Fruit fly (Drosophila melanogaster): ENCODE measurements around the gene CG42750.

The CG42750 gene

DNA sequence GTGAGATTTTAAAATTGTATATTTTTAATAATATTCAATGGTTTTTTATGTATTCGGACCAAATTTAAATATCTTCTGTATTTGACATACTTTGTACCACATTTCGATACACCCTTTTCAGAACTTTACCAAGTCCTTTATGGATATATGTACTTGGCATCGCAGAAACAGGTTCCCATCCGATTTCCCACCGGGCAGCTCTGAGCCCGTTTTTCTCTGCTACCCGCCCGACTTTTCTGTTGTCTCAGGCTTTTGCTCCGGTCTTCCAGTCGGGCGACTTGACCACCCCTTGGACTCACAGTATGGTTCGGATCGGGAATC, 153.4 kb downstream of the CG42750 start:
- TF ChIP-seq CG9948 (tag; optimal IDR thresholded peaks at IDR 0.05) (peak; percentile 81), Pif1A (GFP tag; optimal IDR thresholded peaks at IDR 0.05) (peak; percentile 10), CG14655 (GFP tag; optimal IDR thresholded peaks at IDR 0.05) (peak; percentile 79), CG8159 (tag; optimal IDR thresholded peaks at IDR 0.05) (peak; percentile 81), Pif1B (GFP tag; optimal IDR thresholded peaks at IDR 0.05) (peak; percentile 39), D1 (tag; optimal IDR thresholded peaks at IDR 0.05) (no peak), CG32121 (GFP tag; IDR thresholded peaks at IDR 0.05) (peak; percentile 19; the same call in 1 of the 2 replicates), rn (GFP tag; IDR thresholded peaks at IDR 0.05) (no peak), CG4496 (GFP tag; IDR thresholded peaks at IDR 0.05) (0 out of 3 replicates have a peak, but pooled peaks have one; percentile 6), CG12605 (GFP tag; IDR thresholded peaks at IDR 0.05) (no peak), CG15710 (tag; optimal IDR thresholded peaks at IDR 0.05) (peak; percentile 71), CG13204 (GFP tag; optimal IDR thresholded peaks at IDR 0.05) (no peak), Snoo (tag; optimal IDR thresholded peaks at IDR 0.05) (no peak), EcR (GFP tag; optimal IDR thresholded peaks at IDR 0.05) (peak; percentile 12), CG10348 (GFP tag; IDR thresholded peaks at IDR 0.05) (peak; percentile 37; the same call in 1 of the 2 replicates), CG34367 (tag; optimal IDR thresholded peaks at IDR 0.05) (peak; percentile 81), Ets98B (GFP tag; IDR thresholded peaks at IDR 0.05) (no peak), fd96Ca (GFP tag; IDR thresholded peaks at IDR 0.05) (peak; percentile 44; the same call in 2 of the 3 replicates), CG8301 (tag; optimal IDR thresholded peaks at IDR 0.05) (peak; percentile 77), gl (tag; optimal IDR thresholded peaks at IDR 0.05) (no peak), CG17806 (tag; optimal IDR thresholded peaks at IDR 0.05) (peak; percentile 73)

- peak; percentile 98 for TF ChIP-seq CG4496 (GFP tag; IDR thresholded peaks at IDR 0.05)
- peak; percentile 98 for TF ChIP-seq Pif1A (GFP tag; optimal IDR thresholded peaks at IDR 0.05)
- peak; percentile 97 for TF ChIP-seq CG9948 (tag; optimal IDR thresholded peaks at IDR 0.05)
- peak; percentile 96 for TF ChIP-seq CG32121 (GFP tag; IDR thresholded peaks at IDR 0.05)
- TF ChIP-seq CG13204 (GFP tag; optimal IDR thresholded peaks at IDR 0.05) = peak; percentile 91
- TF ChIP-seq Ets98B (GFP tag; IDR thresholded peaks at IDR 0.05) = peak; percentile 97
- peak; percentile 95 for TF ChIP-seq CG34367 (tag; optimal IDR thresholded peaks at IDR 0.05)
- peak; percentile 97 for TF ChIP-seq Pif1B (GFP tag; optimal IDR thresholded peaks at IDR 0.05)
- peak; percentile 94 for TF ChIP-seq Snoo (tag; optimal IDR thresholded peaks at IDR 0.05)
- peak; percentile 97 for TF ChIP-seq CG8159 (tag; optimal IDR thresholded peaks at IDR 0.05)
- peak; percentile 95 for TF ChIP-seq CG12605 (GFP tag; IDR thresholded peaks at IDR 0.05)
- TF ChIP-seq rn (GFP tag; IDR thresholded peaks at IDR 0.05) = no peak; the same call in none of the 2 replicates
- peak; percentile 98 for TF ChIP-seq CG15710 (tag; optimal IDR thresholded peaks at IDR 0.05)
- TF ChIP-seq EcR (GFP tag; optimal IDR thresholded peaks at IDR 0.05) = peak; percentile 75
- TF ChIP-seq CG17806 (tag; optimal IDR thresholded peaks at IDR 0.05) = peak; percentile 98
- peak; percentile 96 for TF ChIP-seq D1 (tag; optimal IDR thresholded peaks at IDR 0.05)
- peak; percentile 98 for TF ChIP-seq CG14655 (GFP tag; optimal IDR thresholded peaks at IDR 0.05)
- peak; percentile 94 for TF ChIP-seq gl (tag; optimal IDR thresholded peaks at IDR 0.05)
- TF ChIP-seq CG8301 (tag; optimal IDR thresholded peaks at IDR 0.05) = peak; percentile 97
- TF ChIP-seq fd96Ca (GFP tag; IDR thresholded peaks at IDR 0.05) = peak; percentile 98
- peak; percentile 81 for TF ChIP-seq CG10348 (GFP tag; IDR thresholded peaks at IDR 0.05)
These were observed 154.0 kb downstream of the CG42750 start for dm6 chr2L:18121367-18122230.

dm6 chr2L:18119643-18120042, 155.9 kb downstream of the CG42750 start, which contains the start of gene CG5758:
TSS of gene CG5758 (plus strand) at chr2L:18119995.
- TF ChIP-seq CG8159 (tag; optimal IDR thresholded peaks at IDR 0.05) (peak; percentile 16), CG14655 (GFP tag; optimal IDR thresholded peaks at IDR 0.05) (no peak), CG8301 (tag; optimal IDR thresholded peaks at IDR 0.05) (no peak), gl (tag; optimal IDR thresholded peaks at IDR 0.05) (no peak), fd96Ca (GFP tag; IDR thresholded peaks at IDR 0.05) (no peak), CG17806 (tag; optimal IDR thresholded peaks at IDR 0.05) (no peak), CG12605 (GFP tag; IDR thresholded peaks at IDR 0.05) (no peak), CG9948 (tag; optimal IDR thresholded peaks at IDR 0.05) (no peak), CG4496 (GFP tag; IDR thresholded peaks at IDR 0.05) (no peak), Snoo (tag; optimal IDR thresholded peaks at IDR 0.05) (no peak), CG13204 (GFP tag; optimal IDR thresholded peaks at IDR 0.05) (no peak), Pif1B (GFP tag; optimal IDR thresholded peaks at IDR 0.05) (peak; percentile 8), D1 (tag; optimal IDR thresholded peaks at IDR 0.05) (no peak), CG32121 (GFP tag; IDR thresholded peaks at IDR 0.05) (no peak), Pif1A (GFP tag; optimal IDR thresholded peaks at IDR 0.05) (peak; percentile 40), CG34367 (tag; optimal IDR thresholded peaks at IDR 0.05) (no peak), Ets98B (GFP tag; IDR thresholded peaks at IDR 0.05) (peak; percentile 44; the same call in 1 of the 2 replicates), rn (GFP tag; IDR thresholded peaks at IDR 0.05) (no peak)

DNA sequence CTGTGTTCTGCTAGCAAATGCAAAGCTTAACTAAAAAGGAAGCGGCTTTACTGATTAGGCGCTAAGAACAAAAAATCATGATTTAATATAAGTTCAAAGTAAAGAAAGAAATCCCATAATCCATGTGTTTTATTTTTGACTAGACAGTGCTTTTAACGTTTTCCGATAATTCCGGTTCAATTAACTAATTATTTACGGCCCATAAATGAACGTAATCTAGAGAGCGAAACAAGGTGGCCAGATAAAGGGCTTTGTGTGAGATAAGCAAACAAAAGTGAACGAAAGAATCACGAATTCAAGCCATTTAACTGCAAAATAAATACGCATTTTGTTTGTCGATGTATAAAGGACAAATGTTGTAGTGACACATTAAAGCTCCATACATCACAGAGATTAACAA, 160.5 kb downstream of the CG42750 start:
- TF ChIP-seq EcR (GFP tag; optimal IDR thresholded peaks at IDR 0.05) = no peak
- no peak for TF ChIP-seq D1 (tag; optimal IDR thresholded peaks at IDR 0.05)
- no peak for TF ChIP-seq CG17806 (tag; optimal IDR thresholded peaks at IDR 0.05)
- no peak for TF ChIP-seq CG32121 (GFP tag; IDR thresholded peaks at IDR 0.05)
- TF ChIP-seq CG14655 (GFP tag; optimal IDR thresholded peaks at IDR 0.05) = no peak
- no peak for TF ChIP-seq CG10348 (GFP tag; IDR thresholded peaks at IDR 0.05)

DNA sequence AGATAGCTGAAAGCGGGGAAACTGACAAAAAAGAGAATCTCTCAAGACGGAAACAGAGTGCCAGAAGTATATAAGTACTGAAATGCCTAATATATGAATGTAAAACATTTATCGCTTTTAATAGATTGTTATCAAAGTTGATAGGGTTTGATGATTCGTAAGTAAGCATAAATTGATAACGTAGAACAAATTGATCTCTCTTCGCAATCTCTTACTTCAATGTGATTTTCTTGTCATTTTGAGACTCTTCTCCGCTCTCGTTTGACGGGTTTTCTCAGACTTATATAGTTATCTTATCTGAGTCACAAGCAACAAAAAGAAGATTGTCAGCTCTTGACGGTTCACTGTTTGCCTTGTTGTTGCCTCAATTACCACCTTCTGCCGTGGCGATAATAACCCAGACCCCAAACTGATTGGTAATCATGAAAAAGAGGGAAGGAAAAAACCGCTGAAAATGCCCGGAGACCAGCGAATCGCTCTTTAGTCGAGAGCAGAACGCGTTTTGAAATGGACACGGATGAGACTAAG, 161.3 kb downstream of the CG42750 start, which contains the start of gene CG15152:
Gene CG15152 (plus strand): TSS at position 372 of the 528 bp plus-strand sequence.
- TF ChIP-seq CG10348 (GFP tag; IDR thresholded peaks at IDR 0.05) = 0 out of 2 replicates have a peak, but pooled peaks have one; percentile 14
- no peak for TF ChIP-seq D1 (tag; optimal IDR thresholded peaks at IDR 0.05)
